Worm (Caenorhabditis elegans): Measurements from ENCODE around the gene ZK355.2.

ZK355.2 gene

ce11 chrII:2925032-2925431 is 1.3 kb downstream of the ZK355.2 start:
- TF ChIP-seq egrh-3 (GFP tag; IDR thresholded peaks at IDR 0.05) = peak; percentile 61; the same call in 1 of the 2 replicates
- TF ChIP-seq ztf-25 (GFP tag; IDR thresholded peaks at IDR 0.05) = no peak
- peak; percentile 67 for TF ChIP-seq hmg-1.2 (GFP tag; IDR thresholded peaks at IDR 0.05)
- peak; percentile 55; the same call in 1 of the 2 replicates for TF ChIP-seq zfh-2 (GFP tag; conservative IDR thresholded peaks at IDR 0.05)
- TF ChIP-seq lir-1 (GFP tag; conservative IDR thresholded peaks at IDR 0.05) = no peak

ce11 chrII:2925806-2926558 is 2.3 kb downstream of the ZK355.2 start:
- TF ChIP-seq F10E7.11 (tag; optimal IDR thresholded peaks at IDR 0.05) (peak; percentile 15), zfh-2 (GFP tag; conservative IDR thresholded peaks at IDR 0.05) (peak; percentile 68), mcd-1 (GFP tag; IDR thresholded peaks at IDR 0.05) (0 out of 2 replicates have a peak, but pooled peaks have one; percentile 28), egrh-3 (GFP tag; IDR thresholded peaks at IDR 0.05) (peak; percentile 72), aptf-3 (GFP tag; IDR thresholded peaks at IDR 0.05) (0 out of 2 replicates have a peak, but pooled peaks have one; percentile 7), ets-4 (GFP tag; optimal IDR thresholded peaks at IDR 0.05) (peak; percentile 3), hmg-20 (GFP tag; IDR thresholded peaks at IDR 0.05) (no peak), tbp1 (GFP tag; optimal IDR thresholded peaks at IDR 0.05) (no peak)

ce11 chrII:2927533-2927932 is 3.8 kb downstream of the ZK355.2 start, which contains the start of the genes ZK355.3 and ZK355.8:
TSS of gene ZK355.3 (minus strand) at chrII:2927633.
TSS of gene ZK355.8 (plus strand) at chrII:2927804.
- peak; percentile 49 for TF ChIP-seq zfh-2 (GFP tag; conservative IDR thresholded peaks at IDR 0.05)
- TF ChIP-seq madf-3 (GFP tag; IDR thresholded peaks at IDR 0.05) = no peak

- TF ChIP-seq snpc-1.1 (tag; optimal IDR thresholded peaks at IDR 0.05; ENCODE audit: insufficient read depth) (peak; percentile 54), sptf-2 (GFP tag; optimal IDR thresholded peaks at IDR 0.05) (no peak), zfh-2 (GFP tag; conservative IDR thresholded peaks at IDR 0.05) (peak; percentile 81), ztf-28 (GFP tag; IDR thresholded peaks at IDR 0.05) (0 out of 2 replicates have a peak, but pooled peaks have one; percentile 10)
These were observed 6.1 kb downstream of the ZK355.2 start for ce11 chrII:2929846-2930245.

- no peak for TF ChIP-seq ztf-26 (tag; optimal IDR thresholded peaks at IDR 0.05)
- no peak for TF ChIP-seq lin-26 (GFP tag; IDR thresholded peaks at IDR 0.05)
- no peak for TF ChIP-seq aptf-2 (GFP tag; conservative IDR thresholded peaks at IDR 0.05)
- TF ChIP-seq rcor-1 (GFP tag; IDR thresholded peaks at IDR 0.05) = no peak
- TF ChIP-seq ztf-22 (GFP tag; optimal IDR thresholded peaks at IDR 0.05) = no peak
- no peak for TF ChIP-seq lir-1 (GFP tag; conservative IDR thresholded peaks at IDR 0.05)
- TF ChIP-seq T07F8.4 (tag; optimal IDR thresholded peaks at IDR 0.05) = no peak
- TF ChIP-seq ztf-28 (GFP tag; IDR thresholded peaks at IDR 0.05) = no peak
- no peak for TF ChIP-seq madf-6 (GFP tag; IDR thresholded peaks at IDR 0.05)
- TF ChIP-seq unc-130 (GFP tag; optimal IDR thresholded peaks at IDR 0.05) = no peak
- no peak for TF ChIP-seq nfya-2 (GFP tag; IDR thresholded peaks at IDR 0.05)
- no peak for TF ChIP-seq efl-1 (GFP tag; optimal IDR thresholded peaks at IDR 0.05)
These were observed 6.8 kb downstream of the ZK355.2 start, which contains the start of the genes irld-64 and irld-63 for ce11 chrII:2930499-2930898. TSS of gene irld-64 (minus strand) at chrII:2930599. TSS of gene irld-63 (plus strand) at chrII:2930728.

- TF ChIP-seq tbp1 (GFP tag; optimal IDR thresholded peaks at IDR 0.05) = no peak
- TF ChIP-seq ztf-3 (GFP tag; optimal IDR thresholded peaks at IDR 0.05) = no peak
- no peak for TF ChIP-seq gei-17 (GFP tag; optimal IDR thresholded peaks at IDR 0.05)
- peak; percentile 62; the same call in 1 of the 2 replicates for TF ChIP-seq zfh-2 (GFP tag; conservative IDR thresholded peaks at IDR 0.05)
These were observed 7.8 kb downstream of the ZK355.2 start for ce11 chrII:2931564-2931963.
